Worm (Caenorhabditis elegans): Measurements from ENCODE around the gene C34D1.4.

The C34D1.4 gene

ce11 chrV:13252862-13253261, 6.2 kb downstream of the C34D1.4 start:
- TF ChIP-seq ceh-36 (tag; optimal IDR thresholded peaks at IDR 0.05) (no peak), aly-1 (tag; optimal IDR thresholded peaks at IDR 0.05) (no peak), tra-4 (tag; optimal IDR thresholded peaks at IDR 0.05) (no peak), scrt-1 (GFP tag; IDR thresholded peaks at IDR 0.05) (no peak), ets-7 (tag; optimal IDR thresholded peaks at IDR 0.05) (no peak), pes-1 (GFP tag; IDR thresholded peaks at IDR 0.05) (no peak), hnd-1 (tag; optimal IDR thresholded peaks at IDR 0.05) (no peak), tbx-11 (GFP tag; IDR thresholded peaks at IDR 0.05) (no peak), ama-1 (optimal IDR thresholded peaks at IDR 0.05) (no peak), B0310.2 (tag; optimal IDR thresholded peaks at IDR 0.05) (no peak), flt-1 (GFP tag; IDR thresholded peaks at IDR 0.05) (no peak)

DNA sequence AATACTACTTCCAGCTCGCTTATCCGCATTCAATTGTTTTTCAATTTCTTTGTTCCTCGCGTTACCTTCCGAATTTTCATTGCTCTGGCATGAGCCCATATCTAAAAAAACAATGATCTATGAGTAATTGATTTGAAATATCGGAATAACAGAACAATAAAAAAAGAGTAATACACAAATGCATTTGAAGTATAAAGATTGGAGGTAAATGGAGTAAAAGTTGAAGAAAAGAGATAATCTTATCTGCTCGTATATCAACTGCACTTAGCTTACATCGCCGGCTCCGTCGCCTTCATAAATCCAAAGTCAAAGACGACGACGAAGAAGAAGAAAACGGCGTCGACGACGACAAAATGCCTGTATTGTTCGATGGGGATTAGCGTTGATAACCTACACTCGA, 9.7 kb downstream of the C34D1.4 start, which contains the start of gene odr-3:
TSS of gene odr-3 (minus strand) at position 101 of the 400 bp plus-strand sequence.
- no peak for TF ChIP-seq ceh-36 (tag; optimal IDR thresholded peaks at IDR 0.05)
- no peak for TF ChIP-seq tbx-37 (GFP tag; conservative IDR thresholded peaks at IDR 0.05)
- TF ChIP-seq F13C5.2 (tag; optimal IDR thresholded peaks at IDR 0.05) = no peak

DNA sequence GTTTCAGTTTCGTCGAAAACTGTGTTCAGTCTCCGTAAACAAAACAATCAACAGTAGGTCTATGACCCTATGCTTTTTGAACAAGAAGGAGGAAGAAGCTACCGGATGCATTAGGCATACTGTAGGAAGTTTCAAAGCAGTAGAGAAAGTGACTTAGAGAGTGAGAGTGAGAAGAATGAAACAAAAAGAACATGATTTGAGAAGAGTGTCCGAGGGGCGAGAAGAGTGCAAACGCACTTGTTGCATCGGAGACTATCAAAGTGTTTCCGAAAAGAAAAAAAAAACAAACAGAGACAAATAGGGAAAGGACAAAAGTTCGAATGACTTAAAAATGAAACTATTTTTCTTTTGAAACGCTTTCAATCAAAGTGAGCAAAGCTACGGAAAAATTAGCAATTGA, 15.9 kb downstream of the C34D1.4 start:
- TF ChIP-seq sea-1 (GFP tag; conservative IDR thresholded peaks at IDR 0.05) (no peak), hmbx-1 (tag; optimal IDR thresholded peaks at IDR 0.05) (no peak), B0310.2 (tag; optimal IDR thresholded peaks at IDR 0.05) (no peak), scrt-1 (GFP tag; IDR thresholded peaks at IDR 0.05) (no peak), flt-1 (GFP tag; IDR thresholded peaks at IDR 0.05) (no peak), tbx-11 (GFP tag; IDR thresholded peaks at IDR 0.05) (no peak), ceh-36 (tag; optimal IDR thresholded peaks at IDR 0.05) (no peak), ets-7 (tag; optimal IDR thresholded peaks at IDR 0.05) (no peak), ama-1 (optimal IDR thresholded peaks at IDR 0.05) (no peak)

DNA sequence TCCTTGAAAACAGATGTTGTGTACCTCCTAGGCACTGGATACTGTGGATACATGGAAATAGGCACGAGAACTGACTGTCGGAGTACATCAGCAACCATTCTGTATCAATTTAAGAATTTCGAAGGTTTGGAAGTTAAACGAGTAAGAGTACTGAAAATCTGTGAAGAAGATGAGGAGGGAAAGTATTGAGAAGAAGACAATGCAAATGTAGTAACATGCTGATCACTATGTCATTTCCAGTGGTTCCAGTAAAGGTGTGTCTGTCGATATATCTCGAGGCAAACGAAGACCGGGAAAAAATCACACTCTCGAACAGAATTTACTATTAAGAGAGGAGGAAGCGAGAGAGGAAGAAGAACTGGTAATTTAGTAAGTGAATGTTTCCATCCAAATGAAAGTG, 22.6 kb downstream of the C34D1.4 start, which contains the start of gene dmd-10:
TSS of gene dmd-10 (minus strand) at position 101 of the 400 bp plus-strand sequence.
- TF ChIP-seq tra-4 (tag; optimal IDR thresholded peaks at IDR 0.05) (no peak), flt-1 (GFP tag; IDR thresholded peaks at IDR 0.05) (no peak), scrt-1 (GFP tag; IDR thresholded peaks at IDR 0.05) (no peak), ceh-36 (tag; optimal IDR thresholded peaks at IDR 0.05) (no peak), hmbx-1 (tag; optimal IDR thresholded peaks at IDR 0.05) (no peak), ceh-13 (GFP tag; optimal IDR thresholded peaks at IDR 0.05) (no peak), hnd-1 (tag; optimal IDR thresholded peaks at IDR 0.05) (no peak), hmg-4 (GFP tag; optimal IDR thresholded peaks at IDR 0.05) (no peak), pes-1 (GFP tag; IDR thresholded peaks at IDR 0.05) (no peak), F13C5.2 (tag; optimal IDR thresholded peaks at IDR 0.05) (no peak), tbx-11 (GFP tag; IDR thresholded peaks at IDR 0.05) (no peak), B0310.2 (tag; optimal IDR thresholded peaks at IDR 0.05) (no peak), ama-1 (optimal IDR thresholded peaks at IDR 0.05) (no peak), aly-1 (tag; optimal IDR thresholded peaks at IDR 0.05) (no peak), tbx-37 (GFP tag; conservative IDR thresholded peaks at IDR 0.05) (no peak), sea-1 (GFP tag; conservative IDR thresholded peaks at IDR 0.05) (no peak), ets-7 (tag; optimal IDR thresholded peaks at IDR 0.05) (no peak)

DNA sequence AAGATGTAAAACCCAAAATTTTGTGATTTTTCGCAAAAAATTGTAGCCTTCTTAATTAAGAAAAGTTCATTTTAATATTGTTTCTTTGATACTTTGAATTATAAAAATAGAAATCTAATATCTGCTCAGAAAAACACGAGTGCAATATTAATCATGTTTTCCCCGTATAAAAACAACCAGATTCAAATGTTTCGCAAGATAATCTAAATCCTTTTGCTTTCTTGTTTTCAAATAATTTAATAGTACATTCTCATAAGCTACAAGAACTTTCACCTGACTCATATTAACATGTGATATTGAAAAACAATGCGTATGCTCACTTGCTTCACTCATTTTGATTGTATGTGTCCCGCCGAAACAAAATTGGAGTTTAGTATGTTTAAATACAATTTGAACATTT, 23.8 kb downstream of the C34D1.4 start:
- TF ChIP-seq ets-7 (tag; optimal IDR thresholded peaks at IDR 0.05) = no peak
- TF ChIP-seq flt-1 (GFP tag; IDR thresholded peaks at IDR 0.05) = no peak
- TF ChIP-seq B0310.2 (tag; optimal IDR thresholded peaks at IDR 0.05) = no peak
- no peak for TF ChIP-seq ceh-36 (tag; optimal IDR thresholded peaks at IDR 0.05)
- TF ChIP-seq ama-1 (optimal IDR thresholded peaks at IDR 0.05) = no peak
- TF ChIP-seq F13C5.2 (tag; optimal IDR thresholded peaks at IDR 0.05) = no peak
- no peak for TF ChIP-seq tbx-37 (GFP tag; conservative IDR thresholded peaks at IDR 0.05)
- no peak for TF ChIP-seq pes-1 (GFP tag; IDR thresholded peaks at IDR 0.05)
- no peak for TF ChIP-seq tra-4 (tag; optimal IDR thresholded peaks at IDR 0.05)
- no peak for TF ChIP-seq scrt-1 (GFP tag; IDR thresholded peaks at IDR 0.05)
- no peak for TF ChIP-seq hmbx-1 (tag; optimal IDR thresholded peaks at IDR 0.05)
- TF ChIP-seq ceh-13 (GFP tag; optimal IDR thresholded peaks at IDR 0.05) = no peak

- TF ChIP-seq ama-1 (optimal IDR thresholded peaks at IDR 0.05) (no peak), tra-4 (tag; optimal IDR thresholded peaks at IDR 0.05) (no peak), flt-1 (GFP tag; IDR thresholded peaks at IDR 0.05) (no peak), hnd-1 (tag; optimal IDR thresholded peaks at IDR 0.05) (no peak), sea-1 (GFP tag; conservative IDR thresholded peaks at IDR 0.05) (no peak), tbx-11 (GFP tag; IDR thresholded peaks at IDR 0.05) (no peak), B0310.2 (tag; optimal IDR thresholded peaks at IDR 0.05) (no peak), F13C5.2 (tag; optimal IDR thresholded peaks at IDR 0.05) (no peak), ceh-36 (tag; optimal IDR thresholded peaks at IDR 0.05) (no peak), tbx-37 (GFP tag; conservative IDR thresholded peaks at IDR 0.05) (no peak), ets-7 (tag; optimal IDR thresholded peaks at IDR 0.05) (no peak), scrt-1 (GFP tag; IDR thresholded peaks at IDR 0.05) (no peak)
These were observed 29.6 kb downstream of the C34D1.4 start for ce11 chrV:13229538-13229937.

DNA sequence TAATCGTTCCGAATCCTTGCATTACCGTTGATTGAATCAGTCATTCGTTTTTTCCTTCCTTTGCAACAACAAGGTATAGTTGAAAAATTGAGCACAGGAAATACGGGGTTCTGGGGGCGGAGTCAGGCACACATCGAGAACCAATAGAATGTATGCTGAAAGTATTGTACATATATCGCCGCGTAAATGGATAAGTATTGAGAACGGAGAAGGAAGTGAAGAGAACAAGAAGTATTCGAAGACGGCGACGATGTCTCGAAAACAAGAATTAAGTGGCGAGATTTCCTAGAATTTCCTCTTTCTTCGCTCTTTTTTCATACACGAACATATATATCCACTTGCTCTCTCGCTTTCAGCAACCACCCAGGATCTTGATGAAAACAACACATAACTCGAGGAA, 38.0 kb downstream of the C34D1.4 start:
- TF ChIP-seq F13C5.2 (tag; optimal IDR thresholded peaks at IDR 0.05) (no peak), pes-1 (GFP tag; IDR thresholded peaks at IDR 0.05) (no peak), flt-1 (GFP tag; IDR thresholded peaks at IDR 0.05) (no peak), ama-1 (optimal IDR thresholded peaks at IDR 0.05) (no peak), tbx-37 (GFP tag; conservative IDR thresholded peaks at IDR 0.05) (no peak), aly-1 (tag; optimal IDR thresholded peaks at IDR 0.05) (no peak), B0310.2 (tag; optimal IDR thresholded peaks at IDR 0.05) (no peak), tra-4 (tag; optimal IDR thresholded peaks at IDR 0.05) (no peak)

- TF ChIP-seq pes-1 (GFP tag; IDR thresholded peaks at IDR 0.05) = no peak
These were observed 46.5 kb downstream of the C34D1.4 start for ce11 chrV:13212584-13212983.

All from whole organism, early embryonic.